Worm (Caenorhabditis elegans): Measurements from ENCODE around the gene rgs-6.

Gene rgs-6

DNA sequence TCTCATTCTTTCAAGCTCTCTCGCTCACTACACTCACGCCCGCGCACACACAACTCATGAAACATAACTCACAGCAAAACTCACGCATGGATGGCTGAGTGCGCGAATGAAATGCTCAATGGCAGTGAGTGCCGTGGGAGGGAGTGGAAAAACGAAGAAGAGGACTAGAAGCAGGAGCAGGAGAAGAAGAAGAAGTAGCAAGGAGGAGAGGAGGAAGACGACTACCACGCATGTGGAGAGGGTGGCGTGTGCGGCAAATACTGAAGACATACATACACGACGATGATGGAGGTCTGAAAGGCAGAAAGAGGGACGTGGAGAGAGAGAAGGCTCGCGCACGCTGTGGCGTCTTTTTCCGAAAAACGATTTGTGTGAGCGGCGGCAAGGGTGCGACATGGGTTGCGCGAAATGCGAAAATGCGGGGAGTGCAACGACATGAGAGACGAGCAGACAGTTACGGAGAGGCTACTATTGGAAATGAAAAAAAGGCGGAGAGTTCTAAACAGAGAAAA, 4.6 kb downstream of the rgs-6 start (continued):
- TF ChIP-seq gmeb-2 (tag; optimal IDR thresholded peaks at IDR 0.05) (no peak), dmd-4 (tag; optimal IDR thresholded peaks at IDR 0.05; ENCODE audit: borderline replicate concordance) (no peak), hlh-8 (tag; optimal IDR thresholded peaks at IDR 0.05) (peak; percentile 41), ceh-31 (tag; optimal IDR thresholded peaks at IDR 0.05) (peak; percentile 80), unc-42 (tag; optimal IDR thresholded peaks at IDR 0.05) (peak; percentile 70), ama-1 (optimal IDR thresholded peaks at IDR 0.05) (no peak), ttx-3 (tag; optimal IDR thresholded peaks at IDR 0.05) (no peak), lim-6 (tag; optimal IDR thresholded peaks at IDR 0.05) (peak; percentile 20), ceh-24 (tag; optimal IDR thresholded peaks at IDR 0.05) (no peak), nhr-232 (tag; optimal IDR thresholded peaks at IDR 0.05) (no peak), hlh-30 (tag; optimal IDR thresholded peaks at IDR 0.05; ENCODE audit: insufficient read depth) (no peak), hlh-6 (tag; optimal IDR thresholded peaks at IDR 0.05) (peak; percentile 30), fax-1 (tag; optimal IDR thresholded peaks at IDR 0.05) (peak; percentile 46), tbx-7 (tag; optimal IDR thresholded peaks at IDR 0.05) (peak; percentile 3), pag-3 (tag; optimal IDR thresholded peaks at IDR 0.05; ENCODE audit: borderline replicate concordance) (peak; percentile 9), zip-5 (tag; optimal IDR thresholded peaks at IDR 0.05) (no peak), pha-4 (tag; optimal IDR thresholded peaks at IDR 0.05) (no peak), ceh-30 (tag; optimal IDR thresholded peaks at IDR 0.05) (no peak), ceh-18 (tag; optimal IDR thresholded peaks at IDR 0.05) (peak; percentile 78), npax-4 (tag; optimal IDR thresholded peaks at IDR 0.05) (no peak), elt-4 (tag; optimal IDR thresholded peaks at IDR 0.05) (no peak), pax-1 (tag; optimal IDR thresholded peaks at IDR 0.05) (no peak)

ce11 chrX:5726160-5726559, 7.4 kb downstream of the rgs-6 start:
- TF ChIP-seq sdc-2 (tag; optimal IDR thresholded peaks at IDR 0.05) (no peak), unc-3 (GFP tag; conservative IDR thresholded peaks at IDR 0.05) (no peak), unc-3 (tag; optimal IDR thresholded peaks at IDR 0.05) (no peak), C38D4.7 (GFP tag; optimal IDR thresholded peaks at IDR 0.05) (no peak), K02D7.2 (tag; optimal IDR thresholded peaks at IDR 0.05) (no peak), pros-1 (tag; optimal IDR thresholded peaks at IDR 0.05) (no peak), elt-4 (tag; optimal IDR thresholded peaks at IDR 0.05) (no peak), hlh-8 (tag; optimal IDR thresholded peaks at IDR 0.05) (no peak), ceh-2 (tag; optimal IDR thresholded peaks at IDR 0.05) (no peak), unc-55 (GFP tag; optimal IDR thresholded peaks at IDR 0.05) (no peak), pqm-1 (tag; optimal IDR thresholded peaks at IDR 0.05) (no peak), dmd-4 (tag; optimal IDR thresholded peaks at IDR 0.05; ENCODE audit: borderline replicate concordance) (no peak), sox-2 (GFP tag; IDR thresholded peaks at IDR 0.05) (no peak), che-1 (tag; optimal IDR thresholded peaks at IDR 0.05) (no peak), hlh-6 (tag; optimal IDR thresholded peaks at IDR 0.05) (no peak)

DNA sequence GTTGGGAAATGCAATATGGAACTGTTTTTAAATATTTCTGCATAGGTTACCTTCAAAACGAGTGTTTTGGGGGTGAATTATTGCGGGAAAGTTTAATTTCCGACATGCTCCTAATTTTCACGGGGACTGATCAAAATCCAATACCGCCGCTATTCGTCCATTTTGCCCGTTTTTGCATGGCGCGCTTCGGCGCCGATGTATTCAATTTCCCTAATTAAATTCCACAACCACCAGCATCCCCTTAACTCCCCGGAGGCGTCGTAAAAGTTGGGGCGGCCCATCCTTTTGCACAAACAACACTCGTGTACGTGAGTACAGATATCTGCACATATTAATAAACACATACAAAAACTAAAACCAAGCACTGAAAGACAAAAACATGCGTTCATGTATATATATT, 9.0 kb downstream of the rgs-6 start:
- TF ChIP-seq pag-3 (tag; optimal IDR thresholded peaks at IDR 0.05; ENCODE audit: borderline replicate concordance) (no peak), ceh-22 (tag; optimal IDR thresholded peaks at IDR 0.05) (no peak), ceh-31 (tag; optimal IDR thresholded peaks at IDR 0.05) (peak; percentile 40), Y22D7AL.16 (tag; optimal IDR thresholded peaks at IDR 0.05) (no peak), ceh-34 (tag; optimal IDR thresholded peaks at IDR 0.05) (no peak), ceh-2 (tag; optimal IDR thresholded peaks at IDR 0.05) (no peak), pat-9 (tag; optimal IDR thresholded peaks at IDR 0.05) (no peak), elt-4 (tag; optimal IDR thresholded peaks at IDR 0.05) (no peak), pax-1 (tag; optimal IDR thresholded peaks at IDR 0.05) (no peak), K09A11.1 (tag; optimal IDR thresholded peaks at IDR 0.05; ENCODE audit: insufficient read depth) (no peak), hlh-15 (tag; optimal IDR thresholded peaks at IDR 0.05) (no peak), C08G9.2 (tag; optimal IDR thresholded peaks at IDR 0.05) (no peak), unc-42 (tag; optimal IDR thresholded peaks at IDR 0.05) (peak; percentile 93)
